Worm (Caenorhabditis elegans) whole organism, young adult: ENCODE data around the gene B0035.3.

Experiments
- B0336.3 ChIP-seq: fragments of 200-800 bp; sonication (Bioruptor generic); IDR thresholded peaks from 2 replicates; pipeline ENCODE4 v1.3.6; 2022; ENCODE audit warnings: missing genetic modification characterization, missing compliant biosample characterization
- D2030.7 ChIP-seq: fragments of 200-800 bp; sonication (Bioruptor generic); IDR thresholded peaks from 2 replicates; pipeline ENCODE4 v1.3.6; 2022; ENCODE audit warnings: missing genetic modification reagents, missing genetic modification characterization, missing compliant biosample characterization
- F37B4.10 ChIP-seq: fragments of 200-800 bp; sonication (Bioruptor generic); IDR thresholded peaks from 2 replicates; pipeline ENCODE4 v1.3.6; 2022; ENCODE audit warnings: missing genetic modification characterization, missing compliant biosample characterization
- F55B11.4 ChIP-seq: sonication (generic microtip); optimal IDR thresholded peaks from 2 replicates; lab custom pipeline; 2016; ENCODE audit warnings: missing compliant biosample characterization, missing genetic modification characterization, borderline replicate concordance; ENCODE audit not compliant: insufficient read depth
- F57A8.1 ChIP-seq: fragments of 200-800 bp; sonication (Bioruptor generic); optimal IDR thresholded peaks from 2 replicates; lab custom pipeline; 2018; ENCODE audit warnings: mild to moderate bottlenecking, missing genetic modification characterization, moderate library complexity, missing compliant biosample characterization
- F57C9.4 ChIP-seq: sonication (generic microtip); optimal IDR thresholded peaks from 2 replicates; lab custom pipeline; 2017; ENCODE audit warnings: mild to moderate bottlenecking, missing genetic modification characterization, missing compliant biosample characterization
- K12H6.12 ChIP-seq: fragments of 200-800 bp; sonication (Bioruptor generic); optimal IDR thresholded peaks from 2 replicates; lab custom pipeline; 2018; ENCODE audit warnings: mild to moderate bottlenecking, missing genetic modification characterization, missing compliant biosample characterization
- Y53G8AR.9 ChIP-seq: fragments of 200-800 bp; sonication (Bioruptor generic); conservative IDR thresholded peaks from 2 replicates; pipeline ENCODE4 v1.3.6; 2022; ENCODE audit warnings: missing genetic modification reagents, missing genetic modification characterization, missing compliant biosample characterization
- Y67H2A.10 ChIP-seq: fragments of 200-800 bp; sonication (Bioruptor generic); conservative IDR thresholded peaks from 2 replicates; pipeline ENCODE4 v1.3.6; 2022; ENCODE audit warnings: missing genetic modification reagents, missing genetic modification characterization, missing compliant biosample characterization
- Y79H2A.3 ChIP-seq: fragments of 200-800 bp; sonication (Bioruptor generic); conservative IDR thresholded peaks from 2 replicates; pipeline ENCODE4 v1.3.6; 2022; ENCODE audit warnings: missing genetic modification reagents, missing genetic modification characterization, missing compliant biosample characterization
- attf-5 ChIP-seq: fragments of 200-800 bp; sonication (Bioruptor generic); optimal IDR thresholded peaks from 2 replicates; lab custom pipeline; 2018; ENCODE audit warnings: mild to moderate bottlenecking, missing genetic modification characterization, missing compliant biosample characterization
- bed-2 ChIP-seq: fragments of 200-800 bp; sonication (Bioruptor generic); IDR thresholded peaks from 2 replicates; pipeline ENCODE4 v1.3.6; 2022; ENCODE audit warnings: missing genetic modification reagents, missing genetic modification characterization, missing compliant biosample characterization
- cebp-2 ChIP-seq: fragments of 200-800 bp; sonication (Bioruptor generic); IDR thresholded peaks from 2 replicates; pipeline ENCODE4 v1.3.6; 2022; ENCODE audit warnings: missing genetic modification characterization, missing compliant biosample characterization
- ceh-100 ChIP-seq: fragments of 200-800 bp; sonication (Bioruptor generic); IDR thresholded peaks from 2 replicates; pipeline ENCODE4 v1.3.6; 2022; ENCODE audit warnings: missing genetic modification reagents, missing genetic modification characterization, missing compliant biosample characterization
- ceh-91 ChIP-seq: fragments of 200-800 bp; sonication (Bioruptor generic); IDR thresholded peaks from 2 replicates; pipeline ENCODE4 v1.3.6; 2022; ENCODE audit warnings: missing genetic modification reagents, missing genetic modification characterization, missing compliant biosample characterization
- chd-7 ChIP-seq: sonication (generic microtip); optimal IDR thresholded peaks from 2 replicates; lab custom pipeline; 2016; ENCODE audit warnings: mild to moderate bottlenecking, missing genetic modification characterization, moderate library complexity, missing compliant biosample characterization
- dox-1 ChIP-seq: fragments of 200-800 bp; sonication (Bioruptor generic); IDR thresholded peaks from 2 replicates; pipeline ENCODE4 v1.3.6; 2022; ENCODE audit warnings: missing genetic modification reagents, missing genetic modification characterization, missing compliant biosample characterization
- dpff-1 ChIP-seq: sonication (generic microtip); optimal IDR thresholded peaks from 2 replicates; lab custom pipeline; 2017; ENCODE audit warnings: mild to moderate bottlenecking, missing genetic modification characterization, missing compliant biosample characterization
- dpl-1 ChIP-seq: fragments of 150-350 bp; optimal IDR thresholded peaks from 2 replicates; lab custom pipeline; 2014; ENCODE audit warnings: missing biosample characterization, missing genetic modification reagents, missing genetic modification characterization
- efl-1 ChIP-seq: fragments of 150-350 bp; optimal IDR thresholded peaks from 2 replicates; lab custom pipeline; 2014; ENCODE audit warnings: missing biosample characterization, missing genetic modification reagents, missing genetic modification characterization
- egl-44 ChIP-seq: fragments of 200-800 bp; sonication (Bioruptor generic); IDR thresholded peaks from 2 replicates; pipeline ENCODE4 v1.3.6; 2022; ENCODE audit warnings: missing genetic modification reagents, missing genetic modification characterization, missing compliant biosample characterization
- ekl-4 ChIP-seq: fragments of 200-800 bp; sonication (Bioruptor generic); IDR thresholded peaks from 2 replicates; pipeline ENCODE4 v1.3.6; 2022; ENCODE audit warnings: missing genetic modification reagents, missing genetic modification characterization, missing compliant biosample characterization
- ets-4 ChIP-seq: fragments of 200-800 bp; sonication (Bioruptor generic); optimal IDR thresholded peaks from 2 replicates; lab custom pipeline; 2018; ENCODE audit warnings: mild to moderate bottlenecking, missing genetic modification characterization, missing compliant biosample characterization
- hlh-26 ChIP-seq: fragments of 200-800 bp; sonication (Bioruptor generic); conservative IDR thresholded peaks from 2 replicates; pipeline ENCODE4 v1.3.6; 2022; ENCODE audit warnings: missing genetic modification reagents, missing genetic modification characterization, missing compliant biosample characterization
- hmg-1.2 ChIP-seq: fragments of 200-800 bp; sonication (Bioruptor generic); IDR thresholded peaks from 2 replicates; pipeline ENCODE4 v1.3.6; 2022; ENCODE audit warnings: missing genetic modification reagents, missing genetic modification characterization, missing compliant biosample characterization
- hrde-1 ChIP-seq: sonication (generic microtip); optimal IDR thresholded peaks from 2 replicates; lab custom pipeline; 2016; ENCODE audit warnings: missing genetic modification characterization, mild to moderate bottlenecking, missing compliant biosample characterization, moderate library complexity, missing genotype, missing genetic modification reagents, borderline replicate concordance
- let-526 ChIP-seq: fragments of 200-800 bp; sonication (Bioruptor generic); IDR thresholded peaks from 2 replicates; pipeline ENCODE4 v1.3.6; 2022; ENCODE audit warnings: missing genetic modification reagents, missing genetic modification characterization, missing compliant biosample characterization
- lin-26 ChIP-seq: fragments of 200-800 bp; sonication (Bioruptor generic); IDR thresholded peaks from 2 replicates; pipeline ENCODE4 v1.3.6; 2022; ENCODE audit warnings: missing genetic modification reagents, missing genetic modification characterization, missing compliant biosample characterization
- lin-54 ChIP-seq: fragments of 200-800 bp; sonication (Bioruptor generic); optimal IDR thresholded peaks from 2 replicates; lab custom pipeline; 2018; ENCODE audit warnings: mild to moderate bottlenecking, missing genetic modification characterization, missing compliant biosample characterization
- madf-10 ChIP-seq: sonication (generic microtip); optimal IDR thresholded peaks from 2 replicates; lab custom pipeline; 2016; ENCODE audit warnings: mild to moderate bottlenecking, missing genetic modification characterization, missing compliant biosample characterization
- madf-3 ChIP-seq: fragments of 200-800 bp; sonication (Bioruptor generic); IDR thresholded peaks from 2 replicates; pipeline ENCODE4 v1.3.6; 2022; ENCODE audit warnings: missing genetic modification reagents, missing genetic modification characterization, missing compliant biosample characterization
- madf-6 ChIP-seq: fragments of 200-800 bp; sonication (Bioruptor generic); IDR thresholded peaks from 2 replicates; pipeline ENCODE4 v1.3.6; 2022; ENCODE audit warnings: missing genetic modification reagents, missing genetic modification characterization, missing compliant biosample characterization
- mcd-1 ChIP-seq: fragments of 200-800 bp; sonication (Bioruptor generic); IDR thresholded peaks from 2 replicates; pipeline ENCODE4 v1.3.6; 2022; ENCODE audit warnings: missing genetic modification reagents, missing genetic modification characterization, missing compliant biosample characterization
- nfya-2 ChIP-seq: fragments of 200-800 bp; sonication (Bioruptor generic); IDR thresholded peaks from 2 replicates; pipeline ENCODE4 v1.3.6; 2022; ENCODE audit warnings: missing genetic modification reagents, missing genetic modification characterization, missing compliant biosample characterization
- pbrm-1 ChIP-seq: fragments of 200-800 bp; sonication (Bioruptor generic); IDR thresholded peaks from 2 replicates; pipeline ENCODE4 v1.3.6; 2022; ENCODE audit warnings: missing genetic modification reagents, missing genetic modification characterization, missing compliant biosample characterization
- rcor-1 ChIP-seq: fragments of 200-800 bp; sonication (Bioruptor generic); IDR thresholded peaks from 2 replicates; pipeline ENCODE4 v1.3.6; 2022; ENCODE audit warnings: missing genetic modification reagents, missing genetic modification characterization, missing compliant biosample characterization
- rec-8 ChIP-seq, 2 experiments: sonication (generic microtip); optimal IDR thresholded peaks; 2 replicates each; lab custom pipeline; 2016; ENCODE audit warnings: mild to moderate bottlenecking in 2 of 2, missing genetic modification characterization in 2 of 2, missing genetic modification reagents in 2 of 2, missing genotype in 2 of 2, missing biosample characterization in 1 of 2, missing compliant biosample characterization in 1 of 2, moderate library complexity in 1 of 2
- snpc-1.1 ChIP-seq: sonication (generic microtip); optimal IDR thresholded peaks from 2 replicates; lab custom pipeline; 2017; ENCODE audit warnings: missing genetic modification characterization, mild to moderate bottlenecking, missing compliant biosample characterization, antibody characterized with exemption, moderate library complexity, missing genotype, missing genetic modification reagents; ENCODE audit not compliant: insufficient read depth
- snpc-4 ChIP-seq, 5 experiments: fragments of 150-350 bp in 1 of 5; sonication (generic microtip) in 4 of 5; optimal IDR thresholded peaks; 2 replicates each; lab custom pipeline; 2014 to 2018; ENCODE audit warnings: missing genetic modification characterization in 5 of 5, missing biosample characterization in 3 of 5, antibody characterized with exemption in 2 of 5, mild to moderate bottlenecking in 2 of 5, missing compliant biosample characterization in 2 of 5, missing genotype in 2 of 5, moderate library complexity in 2 of 5, missing genetic modification reagents in 1 of 5
- tbp1 ChIP-seq: fragments of 200-800 bp; sonication (Bioruptor generic); optimal IDR thresholded peaks from 2 replicates; lab custom pipeline; 2018; ENCODE audit warnings: mild to moderate bottlenecking, missing genetic modification characterization, missing compliant biosample characterization
- unc-62 ChIP-seq: fragments of 150-350 bp; optimal IDR thresholded peaks from 2 replicates; lab custom pipeline; 2014; ENCODE audit warnings: missing biosample characterization, missing genetic modification reagents, missing genetic modification characterization
- zfh-2 ChIP-seq: fragments of 200-800 bp; sonication (Bioruptor generic); conservative IDR thresholded peaks from 2 replicates; pipeline ENCODE4 v1.3.6; 2022; ENCODE audit warnings: missing genetic modification reagents, missing genetic modification characterization, missing compliant biosample characterization
- ztf-18 ChIP-seq: sonication (generic microtip); optimal IDR thresholded peaks from 2 replicates; lab custom pipeline; 2016; ENCODE audit warnings: missing genotype, mild to moderate bottlenecking, missing genetic modification characterization, missing compliant biosample characterization
- ztf-26 ChIP-seq: sonication (generic microtip); optimal IDR thresholded peaks from 2 replicates; lab custom pipeline; 2017; ENCODE audit warnings: missing genetic modification characterization, missing compliant biosample characterization
- ztf-28 ChIP-seq: fragments of 200-800 bp; sonication (Bioruptor generic); IDR thresholded peaks from 2 replicates; pipeline ENCODE4 v1.3.6; 2022; ENCODE audit warnings: missing genetic modification reagents, missing genetic modification characterization, missing compliant biosample characterization

B0035.3 gene

DNA sequence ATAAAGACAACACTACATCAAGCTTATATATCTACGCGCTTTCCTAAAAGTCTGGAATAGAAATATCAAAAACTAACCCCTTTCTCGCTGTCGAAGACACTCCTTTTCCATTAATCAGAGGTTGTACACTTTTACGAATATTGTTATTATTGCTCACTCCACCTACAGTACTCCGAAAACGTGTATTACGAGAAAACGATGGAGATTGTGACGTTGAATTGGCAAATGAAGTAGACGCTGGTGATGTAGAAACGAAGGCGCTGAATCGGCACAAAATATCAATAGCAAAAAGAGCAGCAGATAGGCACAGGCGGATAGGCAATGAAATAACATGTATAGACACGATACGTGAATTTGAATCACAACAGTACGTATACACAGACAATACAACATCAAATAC, 29.5 kb upstream of the B0035.3 start:
- TF ChIP-seq K12H6.12 (tag; lab: Kevin White, UChicago) (no peak), ets-4 (GFP tag; lab: Kevin White, UChicago) (no peak), lin-54 (GFP tag; lab: Kevin White, UChicago) (no peak), unc-62 (GFP tag; lab: Kevin White, UChicago) (no peak), lin-26 (no peak), F55B11.4 (tag; lab: Kevin White, UChicago) (no peak), Y67H2A.10 (no peak), bed-2 (no peak), attf-5 (GFP tag; lab: Kevin White, UChicago) (no peak), hlh-26 (no peak), ztf-28 (GFP tag; lab: Robert Waterston, UW) (no peak), dpl-1 (GFP tag; lab: Kevin White, UChicago) (no peak), zfh-2 (no peak), nfya-2 (GFP tag; lab: Robert Waterston, UW) (no peak)

DNA sequence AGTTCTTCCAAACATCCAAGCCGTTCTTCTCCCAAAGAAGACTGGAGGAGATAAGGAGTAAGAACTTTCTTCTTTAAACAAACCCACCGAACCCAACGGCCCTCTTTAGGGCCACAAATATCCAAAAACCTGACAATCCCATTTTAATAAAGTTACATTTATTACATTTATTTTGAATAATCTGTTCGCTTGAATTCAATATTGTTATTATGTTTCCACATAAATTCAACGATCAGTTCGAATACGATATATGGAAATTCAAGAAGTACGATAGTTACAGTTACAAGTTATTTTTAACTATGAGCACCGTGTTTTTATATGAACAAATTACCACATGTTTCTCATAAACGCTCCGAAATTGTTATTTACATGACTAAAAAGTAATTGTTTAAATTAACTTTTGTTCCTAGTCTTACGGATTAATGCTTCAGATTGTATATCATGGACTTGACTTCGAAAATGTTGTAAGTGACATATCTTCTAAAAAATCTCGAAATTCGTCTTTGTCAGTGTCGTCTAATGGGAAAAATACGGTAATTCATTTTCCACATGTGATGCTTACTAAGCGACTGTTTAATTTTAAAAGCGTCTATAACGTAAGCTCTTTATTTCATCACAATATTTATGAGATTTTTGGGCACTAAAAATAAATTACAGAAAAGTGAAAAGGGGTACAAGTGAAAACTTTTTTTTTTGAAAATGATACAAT, 26.1 kb upstream of the B0035.3 start:
- TF ChIP-seq ceh-100 (GFP tag; lab: Robert Waterston, UW) = peak; percentile 39; the same call in 1 of the 2 replicates
- TF ChIP-seq snpc-4 (GFP tag; optimal IDR thresholded peaks at IDR 0.05; lab: Kevin White, UChicago) = no peak
- no peak for TF ChIP-seq snpc-4 (tag; optimal IDR thresholded peaks at IDR 0.05; lab: Kevin White, UChicago)
- TF ChIP-seq hrde-1 (tag; lab: Kevin White, UChicago) = peak; percentile 93
- TF ChIP-seq F57C9.4 (tag; lab: Kevin White, UChicago) = no peak
- no peak for TF ChIP-seq F55B11.4 (tag; lab: Kevin White, UChicago)
- peak; percentile 63 for TF ChIP-seq Y53G8AR.9
- peak; percentile 37; the same call in 1 of the 2 replicates for TF ChIP-seq rcor-1 (GFP tag; lab: Robert Waterston, UW)
- no peak for TF ChIP-seq F57A8.1 (GFP tag; lab: Kevin White, UChicago)
- TF ChIP-seq chd-7 = no peak
- 0 out of 2 replicates have a peak, but pooled peaks have one; percentile 34 for TF ChIP-seq mcd-1 (GFP tag; lab: Robert Waterston, UW)
- TF ChIP-seq rec-8 (tag; optimal IDR thresholded peaks at IDR 0.05; lab: Kevin White, UChicago) = no peak
- TF ChIP-seq pbrm-1 (GFP tag; lab: Robert Waterston, UW) = peak; percentile 50; the same call in 1 of the 2 replicates
- TF ChIP-seq let-526 (GFP tag; lab: Robert Waterston, UW) = no peak
- TF ChIP-seq ceh-91 = 0 out of 2 replicates have a peak, but pooled peaks have one; percentile 49
- TF ChIP-seq ztf-18 (tag; lab: Kevin White, UChicago) = no peak
- TF ChIP-seq F37B4.10 (GFP tag; lab: Robert Waterston, UW) = 0 out of 2 replicates have a peak, but pooled peaks have one; percentile 13
- TF ChIP-seq madf-3 (GFP tag; lab: Robert Waterston, UW) = 0 out of 2 replicates have a peak, but pooled peaks have one; percentile 6
- peak; percentile 7 for TF ChIP-seq tbp1
- TF ChIP-seq hmg-1.2 = peak; percentile 32; the same call in 1 of the 2 replicates
- no peak for TF ChIP-seq ztf-26 (tag; lab: Kevin White, UChicago)
- TF ChIP-seq egl-44 = peak; percentile 64; the same call in 1 of the 2 replicates
- TF ChIP-seq efl-1 = peak; percentile 2
- TF ChIP-seq ekl-4 (GFP tag; lab: Robert Waterston, UW) = 0 out of 2 replicates have a peak, but pooled peaks have one; percentile 53
- no peak for TF ChIP-seq ets-4 (GFP tag; lab: Kevin White, UChicago)
- TF ChIP-seq snpc-1.1 (tag; lab: Kevin White, UChicago) = peak; percentile 6
- no peak for TF ChIP-seq madf-10 (tag; lab: Kevin White, UChicago)
- TF ChIP-seq B0336.3 (GFP tag; lab: Robert Waterston, UW) = no peak
- no peak for TF ChIP-seq dpff-1 (tag; lab: Kevin White, UChicago)
- TF ChIP-seq cebp-2 (GFP tag; lab: Robert Waterston, UW) = no peak
- TF ChIP-seq dox-1 (GFP tag; lab: Robert Waterston, UW) = peak; percentile 81
- peak; percentile 51 for TF ChIP-seq D2030.7 (GFP tag; lab: Robert Waterston, UW)
- TF ChIP-seq madf-6 (GFP tag; lab: Robert Waterston, UW) = peak; percentile 71
- TF ChIP-seq Y79H2A.3 (GFP tag; lab: Robert Waterston, UW) = peak; percentile 83
- TF ChIP-seq ztf-28 (GFP tag; lab: Robert Waterston, UW) = no peak
